Worm (Caenorhabditis elegans) whole organism, L4 larva: ENCODE results near the gene hif-1.

Experiments used
- T20F7.1 ChIP-seq: fragments of 200-800 bp; sonication (Bioruptor generic); optimal IDR thresholded peaks from 2 replicates; lab custom pipeline; 2018; ENCODE audit warnings: mild to moderate bottlenecking, missing genetic modification characterization, missing compliant biosample characterization
- arid-1 ChIP-seq: fragments of 200-800 bp; sonication (Bioruptor generic); conservative IDR thresholded peaks from 2 replicates; pipeline ENCODE4 v1.3.6; 2022; ENCODE audit warnings: missing genetic modification reagents, missing genetic modification characterization, missing compliant biosample characterization
- hmg-1.1 ChIP-seq: fragments of 200-800 bp; sonication (Bioruptor generic); IDR thresholded peaks from 2 replicates; pipeline ENCODE4 v1.3.6; 2022; ENCODE audit warnings: missing genetic modification reagents, missing genetic modification characterization, missing compliant biosample characterization
- lsy-2 ChIP-seq, 2 experiments: fragments of 150-350 bp in 1 of 2; sonication (generic microtip) in 1 of 2; optimal IDR thresholded peaks; 2 replicates each; lab custom pipeline; 2014 to 2017; ENCODE audit warnings: missing biosample characterization in 2 of 2, missing genetic modification characterization in 2 of 2
- madf-5 ChIP-seq, 2 experiments: fragments of 200-800 bp; sonication (Bioruptor generic); IDR thresholded peaks; 2 replicates each; pipeline ENCODE4 v1.3.6; 2022; ENCODE audit warnings: missing compliant biosample characterization in 2 of 2, missing genetic modification characterization in 2 of 2
- nhr-25 ChIP-seq: sonication (generic microtip); optimal IDR thresholded peaks from 2 replicates; lab custom pipeline; 2017; ENCODE audit warnings: missing genetic modification characterization, mild to moderate bottlenecking, missing compliant biosample characterization, antibody characterized with exemption, moderate library complexity, borderline replicate concordance; ENCODE audit not compliant: insufficient read depth
- nhr-28 ChIP-seq: fragments of 150-350 bp; optimal IDR thresholded peaks from 2 replicates; lab custom pipeline; 2014; ENCODE audit warnings: missing biosample characterization, missing genetic modification characterization
- skn-1 ChIP-seq: fragments of 150-350 bp; optimal IDR thresholded peaks from 2 replicates; lab custom pipeline; 2014; ENCODE audit warnings: missing biosample characterization, missing genetic modification characterization
- snpc-1.2 ChIP-seq: fragments of 200-800 bp; sonication (Bioruptor generic); IDR thresholded peaks from 2 replicates; pipeline ENCODE4 v1.3.6; 2022; ENCODE audit warnings: missing genetic modification reagents, missing genetic modification characterization, missing compliant biosample characterization
- snpc-4 ChIP-seq: fragments of 150-350 bp; optimal IDR thresholded peaks from 2 replicates; lab custom pipeline; 2014; ENCODE audit warnings: missing biosample characterization, missing genetic modification characterization

ce11 chrV:20756385-20756996 is 23.7 kb upstream of the hif-1 start:
- no peak for TF ChIP-seq snpc-4 (tag; lab: Kevin White, UChicago)
- TF ChIP-seq arid-1 = no peak
- TF ChIP-seq nhr-25 (tag; lab: Kevin White, UChicago) = no peak
- no peak for TF ChIP-seq madf-5 (GFP tag; IDR thresholded peaks at IDR 0.05; lab: Robert Waterston, UW)
- no peak for TF ChIP-seq hmg-1.1
- TF ChIP-seq T20F7.1 (GFP tag; lab: Kevin White, UChicago) = no peak
- TF ChIP-seq skn-1 = no peak
- TF ChIP-seq nhr-28 (tag; lab: Kevin White, UChicago) = no peak
- no peak for TF ChIP-seq lsy-2 (tag; optimal IDR thresholded peaks at IDR 0.05; lab: Kevin White, UChicago)
- no peak for TF ChIP-seq snpc-1.2 (GFP tag; lab: Robert Waterston, UW)
